Fruit fly (Drosophila melanogaster): ENCODE data around the gene Pitslre.

Gene Pitslre

dm6 chr3L:20787835-20788380 lies 16.6 kb downstream of the Pitslre start, which contains the start of gene CG11396 (continued):
- no peak for TF ChIP-seq CG34422 (GFP tag; IDR thresholded peaks at IDR 0.05)
- peak; percentile 39 for TF ChIP-seq CG14710 (tag; optimal IDR thresholded peaks at IDR 0.05)
- TF ChIP-seq insv (GFP tag; optimal IDR thresholded peaks at IDR 0.05) = no peak
- TF ChIP-seq sna (GFP tag; IDR thresholded peaks at IDR 0.05; ENCODE audit: partially characterized antibody) = peak; percentile 88
- peak; percentile 5 for TF ChIP-seq her (GFP tag; optimal IDR thresholded peaks at IDR 0.05)
- no peak for TF ChIP-seq CG4854 (GFP tag; optimal IDR thresholded peaks at IDR 0.05)
- TF ChIP-seq crc (GFP tag; optimal IDR thresholded peaks at IDR 0.05) = no peak
- peak; percentile 96 for TF ChIP-seq CG6791 (GFP tag; IDR thresholded peaks at IDR 0.05; ENCODE audit: partially characterized antibody)
- no peak for TF ChIP-seq CG16863 (GFP tag; optimal IDR thresholded peaks at IDR 0.05)
- TF ChIP-seq Ets97D (GFP tag; optimal IDR thresholded peaks at IDR 0.05) = peak; percentile 20
- TF ChIP-seq pita (GFP tag; optimal IDR thresholded peaks at IDR 0.05) = no peak
- TF ChIP-seq Gug (GFP tag; IDR thresholded peaks at IDR 0.05) = no peak; the same call in 3 of the 4 replicates
- TF ChIP-seq CG14860 (GFP tag; IDR thresholded peaks at IDR 0.05; ENCODE audit: partially characterized antibody) = peak; percentile 86
- TF ChIP-seq CG12299 (tag; optimal IDR thresholded peaks at IDR 0.05) = no peak
- no peak for TF ChIP-seq hkb (optimal IDR thresholded peaks at IDR 0.05)
- TF ChIP-seq hkb (GFP tag; IDR thresholded peaks at IDR 0.05) = no peak
- TF ChIP-seq Sry-δ (GFP tag; optimal IDR thresholded peaks at IDR 0.05) = peak; percentile 94
- peak; percentile 52 for TF ChIP-seq sens (GFP tag)
- TF ChIP-seq CG4282 (GFP tag; optimal IDR thresholded peaks at IDR 0.05) = no peak
- TF ChIP-seq pzg (GFP tag; optimal IDR thresholded peaks at IDR 0.05) = peak; percentile 75
- no peak for TF ChIP-seq CG16779 (GFP tag; IDR thresholded peaks at IDR 0.05)
- no peak for TF ChIP-seq onecut (GFP tag; IDR thresholded peaks at IDR 0.05)
- TF ChIP-seq Dp (GFP tag; optimal IDR thresholded peaks at IDR 0.05) = peak; percentile 95
- no peak for TF ChIP-seq chn (GFP tag; optimal IDR thresholded peaks at IDR 0.05)
- no peak for TF ChIP-seq CG4424 (GFP tag; optimal IDR thresholded peaks at IDR 0.05)
- no peak for TF ChIP-seq CG7556 (GFP tag; optimal IDR thresholded peaks at IDR 0.05)
- TF ChIP-seq CG17359 (tag; optimal IDR thresholded peaks at IDR 0.05) = no peak
- TF ChIP-seq CG8388 (GFP tag; optimal IDR thresholded peaks at IDR 0.05) = no peak
- TF ChIP-seq nerfin-2 (GFP tag; IDR thresholded peaks at IDR 0.05; ENCODE audit: partially characterized antibody) = peak; percentile 79
- TF ChIP-seq Sin3A (optimal IDR thresholded peaks at IDR 0.05) = peak; percentile 43
- peak; percentile 4 for TF ChIP-seq HmgZ (tag; optimal IDR thresholded peaks at IDR 0.05)
- TF ChIP-seq trem (tag; optimal IDR thresholded peaks at IDR 0.05) = peak; percentile 40
- peak; percentile 93 for TF ChIP-seq knrl (GFP tag; IDR thresholded peaks at IDR 0.05; ENCODE audit: partially characterized antibody)
- peak; percentile 96 for TF ChIP-seq unc-4 (GFP tag; IDR thresholded peaks at IDR 0.05; ENCODE audit: partially characterized antibody)
- TF ChIP-seq tin (GFP tag; optimal IDR thresholded peaks at IDR 0.05) = no peak
- TF ChIP-seq Optix (GFP tag; IDR thresholded peaks at IDR 0.05) = no peak
- peak; percentile 95 for TF ChIP-seq ato (GFP tag; IDR thresholded peaks at IDR 0.05; ENCODE audit: partially characterized antibody)
- peak; percentile 80 for TF ChIP-seq Dref (GFP tag; IDR thresholded peaks at IDR 0.05)
- TF ChIP-seq CG1603 (tag; optimal IDR thresholded peaks at IDR 0.05) = peak; percentile 46
- TF ChIP-seq sima (GFP tag; optimal IDR thresholded peaks at IDR 0.05) = no peak
- no peak for TF ChIP-seq Chrac-16 (GFP tag; optimal IDR thresholded peaks at IDR 0.05)
- peak; percentile 94 for TF ChIP-seq CG42726 (GFP tag; IDR thresholded peaks at IDR 0.05; ENCODE audit: partially characterized antibody)
- TF ChIP-seq Scr (GFP tag; IDR thresholded peaks at IDR 0.05; ENCODE audit: partially characterized antibody) = peak; percentile 95
- peak; percentile 95 for TF ChIP-seq CG34224 (GFP tag; IDR thresholded peaks at IDR 0.05; ENCODE audit: partially characterized antibody)
- peak; percentile 14 for TF ChIP-seq CG13624 (GFP tag; optimal IDR thresholded peaks at IDR 0.05)
- peak; percentile 90 for TF ChIP-seq inv (GFP tag; IDR thresholded peaks at IDR 0.05; ENCODE audit: partially characterized antibody)
- TF ChIP-seq maf-S (GFP tag; optimal IDR thresholded peaks at IDR 0.05) = no peak
- TF ChIP-seq hb (GFP tag; IDR thresholded peaks at IDR 0.05; ENCODE audit: partially characterized antibody) = peak; percentile 86
- no peak for TF ChIP-seq CG10147 (GFP tag; optimal IDR thresholded peaks at IDR 0.05)
- TF ChIP-seq CG6765 (GFP tag; optimal IDR thresholded peaks at IDR 0.05) = no peak

All from whole organism, embryonic.